Worm (Caenorhabditis elegans): ENCODE measurements around the gene imp-3.

Gene imp-3

ce11 chrIV:7796432-7797113, 7.2 kb upstream of the imp-3 start, which contains the start of gene sgo-1:
Gene sgo-1 (minus strand): TSS chrIV:7796482.
- TF ChIP-seq hmg-4 (GFP tag; optimal IDR thresholded peaks at IDR 0.05) (no peak), tbx-37 (GFP tag; conservative IDR thresholded peaks at IDR 0.05) (no peak), ceh-36 (tag; optimal IDR thresholded peaks at IDR 0.05) (no peak), sea-1 (GFP tag; conservative IDR thresholded peaks at IDR 0.05) (no peak), ama-1 (optimal IDR thresholded peaks at IDR 0.05) (no peak), F13C5.2 (tag; optimal IDR thresholded peaks at IDR 0.05) (no peak), tra-4 (tag; optimal IDR thresholded peaks at IDR 0.05) (no peak), hmbx-1 (tag; optimal IDR thresholded peaks at IDR 0.05) (no peak), B0310.2 (tag; optimal IDR thresholded peaks at IDR 0.05) (no peak), aly-1 (tag; optimal IDR thresholded peaks at IDR 0.05) (no peak), tbx-11 (GFP tag; IDR thresholded peaks at IDR 0.05) (no peak), ceh-13 (GFP tag; optimal IDR thresholded peaks at IDR 0.05) (no peak), ets-7 (tag; optimal IDR thresholded peaks at IDR 0.05) (no peak), pes-1 (GFP tag; IDR thresholded peaks at IDR 0.05) (no peak), hnd-1 (tag; optimal IDR thresholded peaks at IDR 0.05) (no peak), flt-1 (GFP tag; IDR thresholded peaks at IDR 0.05) (no peak)

ce11 chrIV:7794709-7795108, 5.3 kb upstream of the imp-3 start, which contains the start of gene ntp-1:
Gene ntp-1 (minus strand): TSS chrIV:7794809.
- no peak for TF ChIP-seq tbx-37 (GFP tag; conservative IDR thresholded peaks at IDR 0.05)
- no peak for TF ChIP-seq tra-4 (tag; optimal IDR thresholded peaks at IDR 0.05)
- TF ChIP-seq hmg-4 (GFP tag; optimal IDR thresholded peaks at IDR 0.05) = no peak
- TF ChIP-seq ceh-13 (GFP tag; optimal IDR thresholded peaks at IDR 0.05) = no peak
- TF ChIP-seq aly-1 (tag; optimal IDR thresholded peaks at IDR 0.05) = no peak
- no peak for TF ChIP-seq scrt-1 (GFP tag; IDR thresholded peaks at IDR 0.05)
- TF ChIP-seq ets-7 (tag; optimal IDR thresholded peaks at IDR 0.05) = no peak
- no peak for TF ChIP-seq hnd-1 (tag; optimal IDR thresholded peaks at IDR 0.05)
- no peak for TF ChIP-seq ama-1 (optimal IDR thresholded peaks at IDR 0.05)
- TF ChIP-seq pes-1 (GFP tag; IDR thresholded peaks at IDR 0.05) = no peak
- TF ChIP-seq hmbx-1 (tag; optimal IDR thresholded peaks at IDR 0.05) = no peak
- TF ChIP-seq F13C5.2 (tag; optimal IDR thresholded peaks at IDR 0.05) = no peak
- TF ChIP-seq flt-1 (GFP tag; IDR thresholded peaks at IDR 0.05) = no peak
- TF ChIP-seq sea-1 (GFP tag; conservative IDR thresholded peaks at IDR 0.05) = no peak
- no peak for TF ChIP-seq tbx-11 (GFP tag; IDR thresholded peaks at IDR 0.05)
- TF ChIP-seq ceh-36 (tag; optimal IDR thresholded peaks at IDR 0.05) = no peak

- TF ChIP-seq tbx-11 (GFP tag; IDR thresholded peaks at IDR 0.05) (no peak), ceh-36 (tag; optimal IDR thresholded peaks at IDR 0.05) (no peak), hmg-4 (GFP tag; optimal IDR thresholded peaks at IDR 0.05) (no peak), tra-4 (tag; optimal IDR thresholded peaks at IDR 0.05) (no peak), flt-1 (GFP tag; IDR thresholded peaks at IDR 0.05) (no peak), F13C5.2 (tag; optimal IDR thresholded peaks at IDR 0.05) (no peak), pes-1 (GFP tag; IDR thresholded peaks at IDR 0.05) (no peak), B0310.2 (tag; optimal IDR thresholded peaks at IDR 0.05) (no peak), hmbx-1 (tag; optimal IDR thresholded peaks at IDR 0.05) (no peak), hnd-1 (tag; optimal IDR thresholded peaks at IDR 0.05) (no peak), tbx-37 (GFP tag; conservative IDR thresholded peaks at IDR 0.05) (no peak), ama-1 (optimal IDR thresholded peaks at IDR 0.05) (no peak), ets-7 (tag; optimal IDR thresholded peaks at IDR 0.05) (no peak)
These were observed 2.5 kb upstream of the imp-3 start, which contains the start of gene C33H5.13 for ce11 chrIV:7791821-7792446. Gene C33H5.13 (minus strand): TSS chrIV:7792263.

ce11 chrIV:7790801-7791588, 1.6 kb upstream of the imp-3 start, which contains the start of gene rsp-6:
Gene rsp-6 (minus strand): TSS chrIV:7791229.
- peak; percentile 41 for TF ChIP-seq ama-1 (optimal IDR thresholded peaks at IDR 0.05)
- no peak for TF ChIP-seq ceh-36 (tag; optimal IDR thresholded peaks at IDR 0.05)
- TF ChIP-seq flt-1 (GFP tag; IDR thresholded peaks at IDR 0.05) = no peak
- peak; percentile 84 for TF ChIP-seq F13C5.2 (tag; optimal IDR thresholded peaks at IDR 0.05)

- no peak for TF ChIP-seq ceh-13 (GFP tag; optimal IDR thresholded peaks at IDR 0.05)
- TF ChIP-seq ets-7 (tag; optimal IDR thresholded peaks at IDR 0.05) = no peak
- TF ChIP-seq ama-1 (optimal IDR thresholded peaks at IDR 0.05) = peak; percentile 67
- TF ChIP-seq sea-1 (GFP tag; conservative IDR thresholded peaks at IDR 0.05) = no peak
- no peak for TF ChIP-seq aly-1 (tag; optimal IDR thresholded peaks at IDR 0.05)
These were observed 808 bp upstream of the imp-3 start for ce11 chrIV:7790151-7790691.

ce11 chrIV:7785506-7786065, 3.8 kb downstream of the imp-3 start, which contains the start of gene tag-322:
Gene tag-322 (minus strand): TSS chrIV:7785556.
- TF ChIP-seq ets-7 (tag; optimal IDR thresholded peaks at IDR 0.05) (no peak), B0310.2 (tag; optimal IDR thresholded peaks at IDR 0.05) (no peak), flt-1 (GFP tag; IDR thresholded peaks at IDR 0.05) (no peak), F13C5.2 (tag; optimal IDR thresholded peaks at IDR 0.05) (no peak)

Data from whole organism, early embryonic.